Worm (Caenorhabditis elegans) whole organism, mixed stage, embryonic: ENCODE results near the gene T23F2.5.

ENCODE experiments used
- M03D4.4 ChIP-seq: sonication (generic microtip); optimal IDR thresholded peaks from 2 replicates; lab custom pipeline; 2017; ENCODE audit warnings: mild to moderate bottlenecking, missing genetic modification characterization, missing compliant biosample characterization
- bed-3 ChIP-seq: fragments of 200-800 bp; sonication (Bioruptor generic); optimal IDR thresholded peaks from 3 replicates; lab custom pipeline; 2018; ENCODE audit warnings: mild to moderate bottlenecking, missing genetic modification characterization, moderate library complexity, missing compliant biosample characterization
- blmp-1 ChIP-seq: fragments of 150-350 bp; optimal IDR thresholded peaks from 2 replicates; lab custom pipeline; 2014; ENCODE audit warnings: missing biosample characterization, missing genetic modification characterization
- ceh-39 ChIP-seq: fragments of 150-350 bp; optimal IDR thresholded peaks from 2 replicates; lab custom pipeline; 2014; ENCODE audit warnings: missing biosample characterization, missing genetic modification characterization
- ceh-43 ChIP-seq: fragments of 200-800 bp; sonication (Bioruptor generic); optimal IDR thresholded peaks from 2 replicates; lab custom pipeline; 2018; ENCODE audit warnings: mild to moderate bottlenecking, missing genetic modification characterization, moderate library complexity, missing compliant biosample characterization
- ceh-83 ChIP-seq: fragments of 200-800 bp; sonication (Bioruptor generic); optimal IDR thresholded peaks from 2 replicates; lab custom pipeline; 2018; ENCODE audit warnings: mild to moderate bottlenecking, missing genetic modification characterization, missing compliant biosample characterization
- ces-1 ChIP-seq: fragments of 150-350 bp; optimal IDR thresholded peaks from 2 replicates; lab custom pipeline; 2014; ENCODE audit warnings: missing biosample characterization, missing genetic modification reagents, missing genetic modification characterization
- cnd-1 ChIP-seq: fragments of 200-800 bp; sonication (Bioruptor generic); optimal IDR thresholded peaks from 2 replicates; lab custom pipeline; 2018; ENCODE audit warnings: mild to moderate bottlenecking, missing genetic modification characterization, missing compliant biosample characterization
- drap-1 ChIP-seq: fragments of 200-800 bp; sonication (Bioruptor generic); optimal IDR thresholded peaks from 3 replicates; lab custom pipeline; 2018; ENCODE audit warnings: mild to moderate bottlenecking, missing genetic modification characterization, missing compliant biosample characterization
- elt-1 ChIP-seq: sonication (generic microtip); optimal IDR thresholded peaks from 2 replicates; lab custom pipeline; 2017; ENCODE audit warnings: missing genetic modification characterization, mild to moderate bottlenecking, missing compliant biosample characterization, antibody characterized with exemption, moderate library complexity, borderline replicate concordance; ENCODE audit not compliant: insufficient read depth
- elt-3 ChIP-seq: fragments of 150-350 bp; optimal IDR thresholded peaks from 2 replicates; lab custom pipeline; 2014; ENCODE audit warnings: missing biosample characterization, missing genetic modification characterization
- flh-1 ChIP-seq: fragments of 200-800 bp; sonication (Bioruptor generic); optimal IDR thresholded peaks from 2 replicates; lab custom pipeline; 2018; ENCODE audit warnings: mild to moderate bottlenecking, missing genetic modification characterization, moderate library complexity, missing compliant biosample characterization
- ham-2 ChIP-seq: fragments of 200-800 bp; sonication (Bioruptor generic); optimal IDR thresholded peaks from 2 replicates; lab custom pipeline; 2018; ENCODE audit warnings: mild to moderate bottlenecking, missing genetic modification characterization, missing compliant biosample characterization
- hlh-1 ChIP-seq: fragments of 150-350 bp; optimal IDR thresholded peaks from 2 replicates; lab custom pipeline; 2014; ENCODE audit warnings: missing biosample characterization, missing genetic modification reagents, missing genetic modification characterization
- lin-32 ChIP-seq: fragments of 200-800 bp; sonication (Bioruptor generic); optimal IDR thresholded peaks from 2 replicates; lab custom pipeline; 2018; ENCODE audit warnings: mild to moderate bottlenecking, missing genetic modification characterization, missing compliant biosample characterization
- lsy-2 ChIP-seq: fragments of 150-350 bp; optimal IDR thresholded peaks from 2 replicates; lab custom pipeline; 2014; ENCODE audit warnings: missing biosample characterization, missing genetic modification characterization
- mab-5 ChIP-seq: fragments of 150-350 bp; optimal IDR thresholded peaks from 2 replicates; lab custom pipeline; 2014; ENCODE audit warnings: missing biosample characterization, missing genetic modification characterization
- mep-1 ChIP-seq: fragments of 150-350 bp; optimal IDR thresholded peaks from 2 replicates; lab custom pipeline; 2017; ENCODE audit warnings: missing biosample characterization, missing genetic modification reagents, missing genetic modification characterization, inconsistent platforms
- mls-2 ChIP-seq: sonication (generic microtip); optimal IDR thresholded peaks from 2 replicates; lab custom pipeline; 2016; ENCODE audit warnings: mild to moderate bottlenecking, missing genetic modification characterization, moderate library complexity, missing compliant biosample characterization
- nhr-12 ChIP-seq: fragments of 150-350 bp; optimal IDR thresholded peaks from 2 replicates; lab custom pipeline; 2014; ENCODE audit warnings: missing biosample characterization, missing genetic modification characterization
- nhr-28 ChIP-seq: fragments of 150-350 bp; optimal IDR thresholded peaks from 2 replicates; lab custom pipeline; 2014; ENCODE audit warnings: missing biosample characterization, missing genetic modification characterization
- nhr-76 ChIP-seq: sonication (generic microtip); optimal IDR thresholded peaks from 2 replicates; lab custom pipeline; 2017; ENCODE audit warnings: missing biosample characterization, missing genetic modification characterization
- pha-4 ChIP-seq: fragments of 150-350 bp; optimal IDR thresholded peaks from 2 replicates; lab custom pipeline; 2018; ENCODE audit warnings: missing biosample characterization, missing genetic modification reagents, missing genetic modification characterization
- snpc-4 ChIP-seq: fragments of 150-350 bp; optimal IDR thresholded peaks from 2 replicates; lab custom pipeline; 2014; ENCODE audit warnings: missing biosample characterization, missing genetic modification characterization
- sptf-1 ChIP-seq: sonication (generic microtip); optimal IDR thresholded peaks from 2 replicates; lab custom pipeline; 2017; ENCODE audit warnings: mild to moderate bottlenecking, missing genetic modification characterization, moderate library complexity, missing compliant biosample characterization
- tbx-8 ChIP-seq: fragments of 200-800 bp; sonication (Bioruptor generic); optimal IDR thresholded peaks from 2 replicates; lab custom pipeline; 2018; ENCODE audit warnings: mild to moderate bottlenecking, missing genetic modification characterization, moderate library complexity, missing compliant biosample characterization
- unc-120 ChIP-seq: sonication (generic microtip); optimal IDR thresholded peaks from 2 replicates; lab custom pipeline; 2017; ENCODE audit warnings: missing genetic modification characterization, missing compliant biosample characterization; ENCODE audit not compliant: poor library complexity, severe bottlenecking
- unc-39 ChIP-seq: fragments of 150-350 bp; optimal IDR thresholded peaks from 2 replicates; lab custom pipeline; 2014; ENCODE audit warnings: missing biosample characterization, missing genetic modification characterization
- unc-62 ChIP-seq: fragments of 150-350 bp; optimal IDR thresholded peaks from 2 replicates; lab custom pipeline; 2014; ENCODE audit warnings: missing biosample characterization, missing genetic modification reagents, missing genetic modification characterization
- zip-8 ChIP-seq: fragments of 150-350 bp; optimal IDR thresholded peaks from 2 replicates; lab custom pipeline; 2014; ENCODE audit warnings: missing biosample characterization, missing genetic modification characterization
- ztf-11 ChIP-seq: fragments of 150-350 bp; optimal IDR thresholded peaks from 2 replicates; lab custom pipeline; 2014; ENCODE audit warnings: missing biosample characterization, missing genetic modification characterization

Gene T23F2.5

ce11 chrX:5517844-5518243 is 881 bp upstream of the T23F2.5 start:
- no peak for TF ChIP-seq unc-120 (tag; lab: Kevin White, UChicago)
- no peak for TF ChIP-seq drap-1 (GFP tag; lab: Kevin White, UChicago)
- no peak for TF ChIP-seq lin-32
- no peak for TF ChIP-seq snpc-4
- no peak for TF ChIP-seq nhr-28 (tag; lab: Kevin White, UChicago)
- TF ChIP-seq ham-2 = no peak
- no peak for TF ChIP-seq sptf-1 (tag; lab: Kevin White, UChicago)
- no peak for TF ChIP-seq ztf-11
- TF ChIP-seq pha-4 (tag; lab: Kevin White, UChicago) = no peak
- TF ChIP-seq unc-39 (tag; lab: Kevin White, UChicago) = no peak
- TF ChIP-seq bed-3 = no peak
- no peak for TF ChIP-seq unc-62 (GFP tag; lab: Kevin White, UChicago)
- TF ChIP-seq nhr-12 (tag; lab: Kevin White, UChicago) = no peak
- TF ChIP-seq blmp-1 (tag; lab: Kevin White, UChicago) = no peak
- no peak for TF ChIP-seq cnd-1 (tag; lab: Kevin White, UChicago)
- TF ChIP-seq ceh-39 (tag; lab: Kevin White, UChicago) = no peak
- no peak for TF ChIP-seq elt-3 (tag; lab: Kevin White, UChicago)
- no peak for TF ChIP-seq hlh-1 (tag; lab: Kevin White, UChicago)

- TF ChIP-seq M03D4.4 (tag; lab: Kevin White, UChicago) (no peak), zip-8 (tag; lab: Kevin White, UChicago) (no peak), ces-1 (GFP tag; lab: Kevin White, UChicago) (no peak), ceh-43 (GFP tag; lab: Kevin White, UChicago) (no peak), tbx-8 (no peak), sptf-1 (tag; lab: Kevin White, UChicago) (no peak), ceh-39 (tag; lab: Kevin White, UChicago) (no peak), nhr-76 (no peak), cnd-1 (tag; lab: Kevin White, UChicago) (no peak), ceh-83 (GFP tag; lab: Kevin White, UChicago) (no peak), snpc-4 (no peak), ham-2 (no peak), elt-3 (tag; lab: Kevin White, UChicago) (no peak), bed-3 (no peak), nhr-28 (tag; lab: Kevin White, UChicago) (no peak), elt-1 (no peak), lsy-2 (tag; lab: Kevin White, UChicago) (no peak), ztf-11 (no peak), mep-1 (tag; lab: Kevin White, UChicago) (no peak)
Measured at ce11 chrX:5516365-5516764, 598 bp downstream of the T23F2.5 start.

- TF ChIP-seq ceh-39 (tag; lab: Kevin White, UChicago) (no peak), ces-1 (GFP tag; lab: Kevin White, UChicago) (peak; percentile 92), ztf-11 (no peak)
Measured at ce11 chrX:5515459-5515858, 1.5 kb downstream of the T23F2.5 start.

- no peak for TF ChIP-seq snpc-4
- TF ChIP-seq ceh-83 (GFP tag; lab: Kevin White, UChicago) = no peak
- no peak for TF ChIP-seq elt-1
- TF ChIP-seq lsy-2 (tag; lab: Kevin White, UChicago) = no peak
- no peak for TF ChIP-seq nhr-76
- no peak for TF ChIP-seq elt-3 (tag; lab: Kevin White, UChicago)
- no peak for TF ChIP-seq nhr-12 (tag; lab: Kevin White, UChicago)
- TF ChIP-seq ces-1 (GFP tag; lab: Kevin White, UChicago) = no peak
- no peak for TF ChIP-seq mls-2 (tag; lab: Kevin White, UChicago)
- no peak for TF ChIP-seq flh-1 (GFP tag; lab: Kevin White, UChicago)
- no peak for TF ChIP-seq mab-5
- no peak for TF ChIP-seq unc-62 (GFP tag; lab: Kevin White, UChicago)
- no peak for TF ChIP-seq bed-3
- no peak for TF ChIP-seq mep-1 (tag; lab: Kevin White, UChicago)
Measured at ce11 chrX:5514984-5515383, 2.0 kb downstream of the T23F2.5 start, which contains the start of gene T23F2.4. TSS of gene T23F2.4 (minus strand) at chrX:5515084.

- TF ChIP-seq ztf-11 (no peak), ces-1 (GFP tag; lab: Kevin White, UChicago) (peak; percentile 31)
Measured at ce11 chrX:5514346-5514745, 2.6 kb downstream of the T23F2.5 start.
